Fruit fly (Drosophila melanogaster) whole organism, prepupa: ENCODE measurements around the gene pico.

Source experiments
- Blimp-1 ChIP-seq: fragments of 200-800 bp; sonication (Bioruptor generic); optimal IDR thresholded peaks from 3 replicates; lab custom pipeline; 2017; ENCODE audit warnings: missing biosample characterization, missing genetic modification characterization, mild to moderate bottlenecking, moderate library complexity, missing genetic modification reagents
- CG10631 ChIP-seq: fragments of 200-800 bp; sonication (Bioruptor generic); optimal IDR thresholded peaks from 2 replicates; lab custom pipeline; 2016; ENCODE audit warnings: missing biosample characterization, missing genetic modification characterization
- CG11762 ChIP-seq: fragments of 200-800 bp; sonication (Bioruptor generic); optimal IDR thresholded peaks from 3 replicates; lab custom pipeline; 2016; ENCODE audit warnings: missing biosample characterization, missing genetic modification characterization; ENCODE audit not compliant: insufficient read depth
- CG16779 ChIP-seq: fragments of 200-800 bp; sonication (Bioruptor generic); optimal IDR thresholded peaks from 3 replicates; lab custom pipeline; 2017; ENCODE audit warnings: missing biosample characterization, mild to moderate bottlenecking, missing genetic modification characterization
- CG3032 ChIP-seq: fragments of 200-800 bp; optimal IDR thresholded peaks from 2 replicates; lab custom pipeline; 2019; ENCODE audit warnings: missing biosample characterization, mild to moderate bottlenecking, missing genetic modification characterization, moderate library complexity
- CG31627 ChIP-seq: fragments of 200-800 bp; sonication (Bioruptor generic); optimal IDR thresholded peaks from 3 replicates; lab custom pipeline; 2016; ENCODE audit warnings: missing biosample characterization, missing genetic modification characterization
- CG32006 ChIP-seq: fragments of 200-800 bp; sonication (Bioruptor generic); optimal IDR thresholded peaks from 3 replicates; lab custom pipeline; 2017; ENCODE audit warnings: missing biosample characterization, mild to moderate bottlenecking, missing genetic modification characterization
- CG6163 ChIP-seq: fragments of 200-800 bp; sonication (Bioruptor generic); IDR thresholded peaks from 3 replicates; pipeline ENCODE4 v1.3.6; 2022; ENCODE audit warnings: missing biosample characterization, missing genetic modification characterization
- CG6276 ChIP-seq: fragments of 200-800 bp; sonication (Bioruptor generic); optimal IDR thresholded peaks from 2 replicates; lab custom pipeline; 2017; ENCODE audit warnings: missing biosample characterization, mild to moderate bottlenecking, missing genetic modification characterization
- CG6808 ChIP-seq: fragments of 200-800 bp; sonication (Bioruptor generic); optimal IDR thresholded peaks from 3 replicates; lab custom pipeline; 2017; ENCODE audit warnings: missing biosample characterization, missing genetic modification characterization, mild to moderate bottlenecking, moderate library complexity, missing genetic modification reagents
- CG7368 ChIP-seq: fragments of 200-800 bp; sonication (Bioruptor generic); optimal IDR thresholded peaks from 3 replicates; lab custom pipeline; 2016; ENCODE audit warnings: missing biosample characterization, missing genetic modification characterization
- CG8319 ChIP-seq: fragments of 200-800 bp; sonication (Bioruptor generic); optimal IDR thresholded peaks from 3 replicates; lab custom pipeline; 2016; ENCODE audit warnings: missing biosample characterization, missing genetic modification characterization
- Eip75B ChIP-seq: fragments of 200-800 bp; sonication (Bioruptor generic); optimal IDR thresholded peaks from 3 replicates; lab custom pipeline; 2016; ENCODE audit warnings: missing biosample characterization, missing genetic modification characterization
- Eip78C ChIP-seq: fragments of 200-800 bp; sonication (Bioruptor generic); peaks from one replicate; lab custom pipeline; 2016; ENCODE audit warnings: missing biosample characterization, missing genetic modification characterization
- Eip93F ChIP-seq: fragments of 200-800 bp; sonication (Bioruptor generic); optimal IDR thresholded peaks from 2 replicates; lab custom pipeline; 2016; ENCODE audit warnings: missing biosample characterization, mild to moderate bottlenecking, missing genetic modification characterization
- Ets21C ChIP-seq: fragments of 200-800 bp; sonication (Bioruptor generic); optimal IDR thresholded peaks from 3 replicates; lab custom pipeline; 2016; ENCODE audit warnings: missing biosample characterization, missing genetic modification characterization
- Ets96B ChIP-seq: fragments of 200-800 bp; optimal IDR thresholded peaks from 2 replicates; lab custom pipeline; 2019; ENCODE audit warnings: missing biosample characterization, mild to moderate bottlenecking, missing genetic modification characterization, moderate library complexity
- Hr39 ChIP-seq: fragments of 200-800 bp; sonication (Bioruptor generic); optimal IDR thresholded peaks from 2 replicates; lab custom pipeline; 2016; ENCODE audit warnings: missing biosample characterization, missing genetic modification characterization
- Hr4 ChIP-seq: fragments of 200-800 bp; sonication (Bioruptor generic); optimal IDR thresholded peaks from 3 replicates; lab custom pipeline; 2016; ENCODE audit warnings: missing biosample characterization, missing genetic modification characterization
- Lpt ChIP-seq: fragments of 200-800 bp; sonication (Bioruptor generic); optimal IDR thresholded peaks from 3 replicates; lab custom pipeline; 2016; ENCODE audit warnings: missing biosample characterization, missing genetic modification characterization
- Met ChIP-seq: fragments of 200-800 bp; sonication (Bioruptor generic); optimal IDR thresholded peaks from 3 replicates; lab custom pipeline; 2016; ENCODE audit warnings: missing biosample characterization, missing genetic modification characterization
- OdsH ChIP-seq: fragments of 200-800 bp; sonication (Bioruptor generic); optimal IDR thresholded peaks from 3 replicates; lab custom pipeline; 2016; ENCODE audit warnings: missing biosample characterization, missing genetic modification characterization
- Sox102F ChIP-seq: fragments of 200-800 bp; sonication (Bioruptor generic); optimal IDR thresholded peaks from 2 replicates; lab custom pipeline; 2016; ENCODE audit warnings: missing biosample characterization, mild to moderate bottlenecking, missing genetic modification characterization
- Sox14 ChIP-seq: fragments of 200-800 bp; sonication (Bioruptor generic); optimal IDR thresholded peaks from 3 replicates; lab custom pipeline; 2016; ENCODE audit warnings: missing biosample characterization, missing genetic modification characterization
- Sox15 ChIP-seq: fragments of 200-800 bp; sonication (Bioruptor generic); optimal IDR thresholded peaks from 3 replicates; lab custom pipeline; 2016; ENCODE audit warnings: missing biosample characterization, missing genetic modification characterization
- dsx ChIP-seq: fragments of 200-800 bp; optimal IDR thresholded peaks from 3 replicates; lab custom pipeline; 2019; ENCODE audit warnings: missing biosample characterization, mild to moderate bottlenecking, missing genetic modification characterization, moderate library complexity; ENCODE audit not compliant: poor library complexity, severe bottlenecking
- eg ChIP-seq: fragments of 200-800 bp; sonication (Bioruptor generic); IDR thresholded peaks from 3 replicates; pipeline ENCODE4 v1.3.6; 2022; ENCODE audit warnings: missing biosample characterization, missing genetic modification characterization
- esn ChIP-seq: fragments of 200-800 bp; sonication (Bioruptor generic); optimal IDR thresholded peaks from 2 replicates; lab custom pipeline; 2016; ENCODE audit warnings: missing biosample characterization, mild to moderate bottlenecking, missing genetic modification characterization, moderate library complexity
- fd59A ChIP-seq: fragments of 200-800 bp; sonication (Bioruptor generic); optimal IDR thresholded peaks from 2 replicates; lab custom pipeline; 2017; ENCODE audit warnings: missing biosample characterization, mild to moderate bottlenecking, missing genetic modification characterization, missing genetic modification reagents
- lz ChIP-seq: fragments of 200-800 bp; sonication (Bioruptor generic); optimal IDR thresholded peaks from 3 replicates; lab custom pipeline; 2016; ENCODE audit warnings: missing biosample characterization, missing genetic modification characterization
- net ChIP-seq: fragments of 200-800 bp; sonication (Bioruptor generic); optimal IDR thresholded peaks from 3 replicates; lab custom pipeline; 2016; ENCODE audit warnings: missing biosample characterization, missing genetic modification characterization
- ss ChIP-seq, 2 experiments: fragments of 200-800 bp; sonication (Bioruptor generic); optimal IDR thresholded peaks; 2 replicates in 1 of 2; 3 replicates in 1 of 2; lab custom pipeline; 2017 to 2018; ENCODE audit warnings: mild to moderate bottlenecking in 2 of 2, missing biosample characterization in 2 of 2, missing genetic modification characterization in 2 of 2, moderate library complexity in 1 of 2
- svp ChIP-seq: fragments of 200-800 bp; sonication (Bioruptor generic); peaks from one replicate; lab custom pipeline; 2016; ENCODE audit warnings: missing biosample characterization, missing genetic modification characterization

Gene pico

DNA sequence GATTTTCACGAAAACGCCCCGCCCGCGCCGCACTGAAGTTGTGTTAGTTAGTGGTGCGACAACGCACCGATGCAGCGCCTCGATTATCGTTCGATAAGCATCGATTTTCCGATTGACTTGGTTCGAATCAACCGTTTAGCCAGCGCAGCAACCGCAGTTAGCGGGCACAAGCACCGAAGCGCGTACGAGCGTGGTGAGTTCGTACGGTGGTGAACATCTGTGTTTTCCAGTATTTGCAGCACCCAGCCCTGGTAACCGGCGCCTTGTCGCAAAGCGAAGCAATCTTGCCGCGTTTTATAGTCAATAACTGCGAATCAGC, at the start of gene pico, which contains the start of gene Nup205:
TSS of gene pico (minus strand) at position 71 of the 319 bp plus-strand sequence.
TSS of gene Nup205 (plus strand) at position 226 of the 319 bp plus-strand sequence.
- no peak for TF ChIP-seq Hr4
- TF ChIP-seq CG7368, result no peak
- TF ChIP-seq CG6276, result no peak
- TF ChIP-seq eg (GFP tag; lab: Robert Waterston, UW), result peak; percentile 44; the same call in 1 of the 3 replicates
- TF ChIP-seq CG31627 (GFP tag; lab: Kevin White, UChicago), result peak; percentile 4
- TF ChIP-seq CG3032, result no peak
- TF ChIP-seq Met, result no peak
- peak; percentile 6 for TF ChIP-seq esn (GFP tag; lab: Kevin White, UChicago)
- peak; percentile 25; the same call in 1 of the 3 replicates for TF ChIP-seq CG6163 (GFP tag; lab: Robert Waterston, UW)
- TF ChIP-seq Ets21C (GFP tag; lab: Kevin White, UChicago), result no peak
- TF ChIP-seq CG11762, result no peak
- TF ChIP-seq Eip93F (GFP tag; lab: Kevin White, UChicago), result no peak
- no peak for TF ChIP-seq Hr39 (GFP tag; lab: Kevin White, UChicago)
- TF ChIP-seq Sox102F (GFP tag; lab: Kevin White, UChicago), result no peak
- no peak for TF ChIP-seq Blimp-1 (GFP tag; lab: Kevin White, UChicago)
- TF ChIP-seq Sox15, result no peak
- no peak for TF ChIP-seq CG32006 (GFP tag; lab: Kevin White, UChicago)
- TF ChIP-seq CG16779 (tag; lab: Kevin White, UChicago), result no peak
- TF ChIP-seq, all 60 proteins: peak for 4

DNA sequence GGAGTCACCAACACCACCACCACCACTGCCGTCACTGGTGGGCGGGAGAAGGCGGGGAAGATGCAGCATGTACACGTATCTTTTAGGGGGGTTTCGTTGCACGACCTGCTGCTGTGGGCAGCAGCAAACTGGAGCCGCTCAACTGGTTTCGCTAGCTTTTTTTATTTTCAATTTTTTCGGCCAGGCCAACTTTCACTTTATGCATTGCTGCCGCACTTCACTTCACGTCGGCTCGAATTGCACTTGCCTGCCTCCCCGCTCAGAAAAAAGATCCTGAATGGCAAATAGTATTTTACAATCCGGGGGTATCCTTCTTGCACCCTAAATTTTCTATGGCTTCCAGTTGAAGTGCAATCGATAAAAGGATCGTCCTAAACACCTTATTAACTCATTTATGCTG, 48.1 kb upstream of the pico start:
- TF ChIP-seq Eip75B (no peak), Lpt (peak; percentile 50), Blimp-1 (GFP tag; lab: Kevin White, UChicago) (peak; percentile 69)

DNA sequence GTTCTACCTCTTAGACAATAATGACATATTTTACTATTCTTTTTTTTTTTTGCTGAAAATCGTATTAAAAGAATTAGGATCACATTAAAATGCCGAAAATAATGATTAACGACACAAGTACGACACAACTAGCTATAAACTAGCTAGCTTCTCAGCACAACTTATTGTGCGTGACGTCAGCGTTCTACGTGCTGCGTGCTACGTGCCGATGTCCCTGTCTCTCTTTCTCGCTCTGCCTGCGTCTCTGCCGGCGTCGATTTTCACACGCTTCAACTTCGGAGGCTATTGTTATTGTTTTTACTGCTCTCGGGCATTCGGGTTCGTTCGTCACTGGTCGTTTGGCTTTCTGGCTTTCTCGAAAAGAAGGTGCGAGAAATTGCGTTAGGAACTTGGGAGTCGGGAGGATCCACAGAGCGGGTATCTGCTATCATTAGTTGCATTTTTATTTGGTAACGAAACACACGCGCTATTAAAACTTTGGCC, 46.2 kb upstream of the pico start:
- peak; percentile 31 for TF ChIP-seq svp
- TF ChIP-seq Eip78C, result peak; percentile 43
- TF ChIP-seq Lpt, result no peak
- peak; percentile 12 for TF ChIP-seq CG32006 (GFP tag; lab: Kevin White, UChicago)
- peak; percentile 22 for TF ChIP-seq Eip75B
- TF ChIP-seq lz, result no peak
- TF ChIP-seq ss (GFP tag; optimal IDR thresholded peaks at IDR 0.05; lab: Kevin White, UChicago), result peak in 1 of 2 experiments; percentile 44

DNA sequence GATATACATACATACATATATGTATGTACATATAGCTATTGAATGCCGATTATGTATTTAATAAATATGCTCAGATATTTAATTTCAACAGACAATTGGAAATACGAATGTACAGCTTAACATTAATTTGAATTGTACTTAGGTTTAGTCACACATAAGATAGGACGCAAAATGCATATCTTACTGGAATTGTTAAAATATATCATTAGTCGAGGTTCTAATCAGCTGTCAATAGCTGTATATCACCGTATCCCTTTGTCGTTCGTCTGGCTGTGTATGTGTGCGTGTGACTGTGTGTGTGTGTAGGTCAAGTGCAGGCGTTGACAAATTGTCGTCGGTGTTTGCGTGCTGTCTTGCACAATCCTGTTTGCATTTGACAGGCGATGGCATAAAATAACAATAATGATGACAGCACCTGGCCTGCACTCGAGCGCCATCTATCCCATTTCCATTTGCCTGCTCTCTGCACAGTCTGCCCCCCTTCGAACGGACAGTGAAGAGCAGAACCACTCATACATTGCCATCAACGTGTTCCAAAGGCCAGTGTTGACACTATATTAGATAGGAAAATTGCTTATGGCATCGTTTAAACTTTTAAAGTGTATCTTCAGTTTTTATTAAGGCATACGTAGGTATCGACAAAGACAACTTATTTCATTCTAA, 45.6 kb upstream of the pico start:
- TF ChIP-seq Sox102F (GFP tag; lab: Kevin White, UChicago) (no peak), Hr4 (no peak), Blimp-1 (GFP tag; lab: Kevin White, UChicago) (no peak), CG32006 (GFP tag; lab: Kevin White, UChicago) (peak; percentile 4), ss (GFP tag; optimal IDR thresholded peaks at IDR 0.05; lab: Kevin White, UChicago) (peak in 1 of 2 experiments; percentile 7), CG10631 (no peak), Eip75B (no peak), CG8319 (GFP tag; lab: Kevin White, UChicago) (no peak), Sox14 (peak; percentile 2), Eip78C (peak; percentile 50), lz (no peak), eg (GFP tag; lab: Robert Waterston, UW) (0 out of 3 replicates have a peak, but pooled peaks have one; percentile 9), net (GFP tag; lab: Kevin White, UChicago) (no peak), Ets96B (tag; lab: Kevin White, UChicago) (peak; percentile 26), OdsH (no peak), dsx (no peak), fd59A (no peak), CG6808 (GFP tag; lab: Kevin White, UChicago) (no peak), CG31627 (GFP tag; lab: Kevin White, UChicago) (no peak), svp (peak; percentile 63)

DNA sequence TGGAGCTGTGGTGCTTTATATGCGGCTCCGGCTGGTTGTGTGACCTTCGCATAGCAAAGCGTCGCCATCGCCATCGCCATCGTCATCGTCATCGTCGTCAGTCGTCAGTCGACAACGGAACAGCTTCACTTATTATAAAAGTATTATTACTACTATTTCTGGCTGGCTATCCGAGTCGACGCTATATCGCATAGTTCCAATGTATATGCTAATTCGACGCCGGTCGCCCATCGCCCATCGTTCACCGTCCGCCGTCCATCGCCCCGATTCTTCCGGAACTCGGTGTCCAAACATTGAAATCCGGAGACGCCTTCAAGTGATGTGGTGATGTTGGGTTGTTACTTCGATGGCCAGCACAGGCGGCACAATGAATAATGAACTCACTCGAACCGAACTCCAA, 40.2 kb upstream of the pico start:
- TF ChIP-seq CG6163 (GFP tag; lab: Robert Waterston, UW), result no peak
- TF ChIP-seq dsx, result no peak
- TF ChIP-seq Eip78C, result peak; percentile 41
- TF ChIP-seq eg (GFP tag; lab: Robert Waterston, UW), result no peak
